Fruit fly (Drosophila melanogaster) whole organism, embryonic: ENCODE data around the gene CG7386.

Experiments used
- Aef1 ChIP-seq: fragments of 200-800 bp; sonication (Bioruptor generic); IDR thresholded peaks from 3 replicates; pipeline ENCODE4 v1.3.6; 2022; ENCODE audit warnings: missing biosample characterization, missing genetic modification characterization
- Atf3 ChIP-seq: fragments of 200-800 bp; sonication (Bioruptor generic); optimal IDR thresholded peaks from 3 replicates; lab custom pipeline; 2016; ENCODE audit warnings: missing biosample characterization, missing genetic modification characterization
- Bdp1 ChIP-seq: fragments of 200-800 bp; sonication (Bioruptor generic); optimal IDR thresholded peaks from 3 replicates; lab custom pipeline; 2016; ENCODE audit warnings: missing biosample characterization, missing genetic modification characterization
- CG10431 ChIP-seq: fragments of 200-800 bp; sonication (Bioruptor generic); optimal IDR thresholded peaks from 3 replicates; lab custom pipeline; 2018; ENCODE audit warnings: missing biosample characterization, mild to moderate bottlenecking, missing genetic modification characterization
- CG10543 ChIP-seq: fragments of 200-800 bp; sonication (Bioruptor generic); optimal IDR thresholded peaks from 3 replicates; lab custom pipeline; 2017; ENCODE audit warnings: missing biosample characterization, mild to moderate bottlenecking, missing genetic modification characterization, moderate library complexity
- CG11696 ChIP-seq: fragments of 200-800 bp; sonication (Bioruptor generic); IDR thresholded peaks from 2 replicates; pipeline ENCODE4 v1.3.6; 2022; ENCODE audit warnings: missing biosample characterization, missing genetic modification characterization
- CG11723 ChIP-seq: fragments of 200-800 bp; sonication (Bioruptor generic); optimal IDR thresholded peaks from 2 replicates; lab custom pipeline; 2017; ENCODE audit warnings: missing biosample characterization, mild to moderate bottlenecking, missing genetic modification characterization
- CG12391 ChIP-seq: fragments of 200-800 bp; sonication (Bioruptor generic); optimal IDR thresholded peaks from 3 replicates; lab custom pipeline; 2018; ENCODE audit warnings: missing biosample characterization, mild to moderate bottlenecking, missing genetic modification characterization, moderate library complexity
- CG15601 ChIP-seq: fragments of 200-800 bp; sonication (Bioruptor generic); optimal IDR thresholded peaks from 3 replicates; lab custom pipeline; 2019; ENCODE audit warnings: missing biosample characterization, mild to moderate bottlenecking, missing genetic modification characterization, moderate library complexity
- CG16813 ChIP-seq: fragments of 200-800 bp; sonication (Bioruptor generic); IDR thresholded peaks from 3 replicates; pipeline ENCODE4 v1.3.6; 2022; ENCODE audit warnings: missing biosample characterization, missing genetic modification characterization; ENCODE audit not compliant: partially characterized antibody
- CG17361 ChIP-seq: fragments of 200-800 bp; sonication (Bioruptor generic); IDR thresholded peaks from 3 replicates; pipeline ENCODE4 v1.3.6; 2022; ENCODE audit warnings: missing biosample characterization, missing genetic modification characterization
- CG17568 ChIP-seq: fragments of 200-800 bp; sonication (Bioruptor generic); optimal IDR thresholded peaks from 2 replicates; lab custom pipeline; 2018; ENCODE audit warnings: missing biosample characterization, mild to moderate bottlenecking, missing genetic modification characterization, moderate library complexity
- CG17612 ChIP-seq: fragments of 200-800 bp; sonication (Bioruptor generic); IDR thresholded peaks from 2 replicates; pipeline ENCODE4 v1.3.6; 2022; ENCODE audit warnings: missing biosample characterization, missing genetic modification characterization
- CG30403 ChIP-seq: fragments of 200-800 bp; sonication (Bioruptor generic); optimal IDR thresholded peaks from 3 replicates; lab custom pipeline; 2016; ENCODE audit warnings: missing biosample characterization, missing genetic modification characterization
- CG4360 ChIP-seq: fragments of 200-800 bp; sonication (Bioruptor generic); IDR thresholded peaks from 2 replicates; pipeline ENCODE4 v1.3.6; 2022; ENCODE audit warnings: missing biosample characterization, missing genetic modification characterization
- CG4424 ChIP-seq: fragments of 200-800 bp; sonication (Bioruptor generic); optimal IDR thresholded peaks from 3 replicates; lab custom pipeline; 2016; ENCODE audit warnings: missing biosample characterization, missing genetic modification characterization
- CG5245 ChIP-seq: fragments of 200-800 bp; sonication (Bioruptor generic); optimal IDR thresholded peaks from 3 replicates; lab custom pipeline; 2016; ENCODE audit warnings: missing biosample characterization, missing genetic modification characterization
- CG6654 ChIP-seq: fragments of 200-800 bp; sonication (Bioruptor generic); optimal IDR thresholded peaks from 2 replicates; lab custom pipeline; 2017; ENCODE audit warnings: missing biosample characterization, mild to moderate bottlenecking, missing genetic modification characterization
- CG6791 ChIP-seq: fragments of 200-800 bp; sonication (Bioruptor generic); IDR thresholded peaks from 3 replicates; pipeline ENCODE4 v1.3.6; 2022; ENCODE audit warnings: missing biosample characterization, missing genetic modification characterization; ENCODE audit not compliant: partially characterized antibody
- Deaf1 ChIP-seq: fragments of 200-800 bp; optimal IDR thresholded peaks from 3 replicates; lab custom pipeline; 2019; ENCODE audit warnings: missing biosample characterization, mild to moderate bottlenecking, missing genetic modification characterization, moderate library complexity
- E2f1 ChIP-seq: fragments of 200-800 bp; sonication (Bioruptor generic); IDR thresholded peaks from 2 replicates; pipeline ENCODE4 v1.3.6; 2022; ENCODE audit warnings: missing biosample characterization, missing genetic modification characterization
- Gug ChIP-seq: fragments of 200-800 bp; sonication (Bioruptor generic); IDR thresholded peaks from 4 replicates; pipeline ENCODE4 v1.3.6; 2022; ENCODE audit warnings: missing biosample characterization, missing genetic modification characterization
- Hsf ChIP-seq: fragments of 200-800 bp; sonication (Bioruptor generic); optimal IDR thresholded peaks from 3 replicates; lab custom pipeline; 2016; ENCODE audit warnings: missing biosample characterization, missing genetic modification characterization
- Jarid2 ChIP-seq: fragments of 200-800 bp; sonication (Bioruptor generic); optimal IDR thresholded peaks from 3 replicates; lab custom pipeline; 2017; ENCODE audit warnings: mild to moderate bottlenecking, missing biosample characterization, missing genetic modification reagents, missing genetic modification characterization
- Med ChIP-seq: fragments of 200-800 bp; sonication (Bioruptor generic); peaks from one replicate; lab custom pipeline; 2016; ENCODE audit warnings: missing biosample characterization, missing genetic modification characterization, mild to moderate bottlenecking, inconsistent platforms, moderate library complexity
- NK7.1 ChIP-seq: fragments of 200-800 bp; sonication (Bioruptor generic); optimal IDR thresholded peaks from 3 replicates; lab custom pipeline; 2016; ENCODE audit warnings: missing biosample characterization, missing genetic modification characterization
- Scr ChIP-seq: fragments of 200-800 bp; sonication (Bioruptor generic); IDR thresholded peaks from 2 replicates; pipeline ENCODE4 v1.3.6; 2022; ENCODE audit warnings: missing biosample characterization, missing genetic modification characterization; ENCODE audit not compliant: partially characterized antibody
- Sox102F ChIP-seq: fragments of 200-800 bp; sonication (Bioruptor generic); optimal IDR thresholded peaks from 2 replicates; lab custom pipeline; 2018; ENCODE audit warnings: missing biosample characterization, mild to moderate bottlenecking, missing genetic modification characterization, moderate library complexity
- Ssrp ChIP-seq: fragments of 200-800 bp; sonication (Bioruptor generic); optimal IDR thresholded peaks from 2 replicates; lab custom pipeline; 2018; ENCODE audit warnings: missing biosample characterization, mild to moderate bottlenecking, missing genetic modification characterization, moderate library complexity
- Xbp1 ChIP-seq: fragments of 200-800 bp; sonication (Bioruptor generic); optimal IDR thresholded peaks from 3 replicates; lab custom pipeline; 2016; ENCODE audit warnings: missing biosample characterization, mild to moderate bottlenecking, missing genetic modification characterization
- Xrp1 ChIP-seq: fragments of 200-800 bp; sonication (Bioruptor generic); IDR thresholded peaks from 2 replicates; pipeline ENCODE4 v1.3.6; 2022; ENCODE audit warnings: missing biosample characterization, missing genetic modification characterization
- ab ChIP-seq: fragments of 200-800 bp; sonication (Bioruptor generic); optimal IDR thresholded peaks from 2 replicates; lab custom pipeline; 2016; ENCODE audit warnings: missing biosample characterization, missing genetic modification characterization
- dan ChIP-seq: fragments of 200-800 bp; sonication (Bioruptor generic); IDR thresholded peaks from 2 replicates; pipeline ENCODE4 v1.3.6; 2022; ENCODE audit warnings: missing biosample characterization, missing genetic modification characterization
- dmrt11E ChIP-seq: fragments of 200-800 bp; sonication (Bioruptor generic); optimal IDR thresholded peaks from 3 replicates; lab custom pipeline; 2018; ENCODE audit warnings: missing biosample characterization, mild to moderate bottlenecking, missing genetic modification characterization, moderate library complexity
- fd96Cb ChIP-seq: fragments of 200-800 bp; sonication (Bioruptor generic); optimal IDR thresholded peaks from 2 replicates; lab custom pipeline; 2018; ENCODE audit warnings: missing biosample characterization, mild to moderate bottlenecking, missing genetic modification characterization, moderate library complexity
- gsb-n ChIP-seq: fragments of 200-800 bp; sonication (Bioruptor generic); optimal IDR thresholded peaks from 3 replicates; lab custom pipeline; 2018; ENCODE audit warnings: missing biosample characterization, mild to moderate bottlenecking, missing genetic modification characterization
- hkb ChIP-seq, 2 experiments: fragments of 200-800 bp in 1 of 2; fragments of >200 bp in 1 of 2; sonication (Bioruptor generic) in 1 of 2; IDR thresholded peaks in 1 of 2; optimal IDR thresholded peaks in 1 of 2; 2 replicates each; pipeline versions ENCODE4 v1.3.6 to Lab custom; 2017 to 2022; ENCODE audit warnings: missing biosample characterization in 1 of 2, missing genetic modification characterization in 1 of 2
- insv ChIP-seq, 2 experiments: fragments of 200-800 bp; sonication (Bioruptor generic); optimal IDR thresholded peaks; 3 replicates each; lab custom pipeline; 2016 to 2018; ENCODE audit warnings: missing biosample characterization in 2 of 2, missing genetic modification characterization in 2 of 2
- jumu ChIP-seq: fragments of 200-800 bp; sonication (Bioruptor generic); optimal IDR thresholded peaks from 3 replicates; lab custom pipeline; 2016; ENCODE audit warnings: missing biosample characterization, missing genetic modification characterization
- ken ChIP-seq: fragments of 200-800 bp; sonication (Bioruptor generic); IDR thresholded peaks from 3 replicates; pipeline ENCODE4 v1.3.6; 2022; ENCODE audit warnings: missing biosample characterization, missing genetic modification characterization
- lov ChIP-seq, 2 experiments: fragments of 200-800 bp in 1 of 2; fragments of >200 bp in 1 of 2; sonication (Bioruptor generic) in 1 of 2; IDR thresholded peaks in 1 of 2; optimal IDR thresholded peaks in 1 of 2; 2 replicates in 1 of 2; 3 replicates in 1 of 2; pipeline versions ENCODE4 v1.3.6 to Lab custom; 2017 to 2022; ENCODE audit warnings: missing biosample characterization in 1 of 2, missing genetic modification characterization in 1 of 2
- nerfin-1 ChIP-seq: fragments of 200-800 bp; sonication (Bioruptor generic); optimal IDR thresholded peaks from 3 replicates; lab custom pipeline; 2019; ENCODE audit warnings: missing biosample characterization, mild to moderate bottlenecking, missing genetic modification characterization, moderate library complexity
- nmo ChIP-seq: fragments of 200-800 bp; sonication (Bioruptor generic); optimal IDR thresholded peaks from 2 replicates; lab custom pipeline; 2018; ENCODE audit warnings: missing biosample characterization, mild to moderate bottlenecking, missing genetic modification characterization, moderate library complexity
- oc ChIP-seq: fragments of 200-800 bp; sonication (Bioruptor generic); optimal IDR thresholded peaks from 2 replicates; lab custom pipeline; 2018; ENCODE audit warnings: missing biosample characterization, mild to moderate bottlenecking, missing genetic modification characterization, moderate library complexity
- prd ChIP-seq, 3 experiments: fragments of >200 bp in 2 of 3; fragments of 200-800 bp in 1 of 3; sonication (Bioruptor generic) in 1 of 3; optimal IDR thresholded peaks in 2 of 3; IDR thresholded peaks in 1 of 3; 2 replicates in 2 of 3; 3 replicates in 1 of 3; pipeline versions ENCODE4 v1.3.6 to Lab custom; 2017 to 2022; ENCODE audit warnings: missing biosample characterization in 1 of 3, missing genetic modification characterization in 1 of 3
- pros ChIP-seq: fragments of 200-800 bp; sonication (Bioruptor generic); optimal IDR thresholded peaks from 3 replicates; lab custom pipeline; 2019; ENCODE audit warnings: missing biosample characterization, mild to moderate bottlenecking, missing genetic modification characterization, moderate library complexity
- pzg ChIP-seq: fragments of 200-800 bp; sonication (Bioruptor generic); optimal IDR thresholded peaks from 3 replicates; lab custom pipeline; 2018; ENCODE audit warnings: missing biosample characterization, mild to moderate bottlenecking, missing genetic modification characterization, moderate library complexity
- ranshi ChIP-seq: fragments of 200-800 bp; sonication (Bioruptor generic); IDR thresholded peaks from 2 replicates; pipeline ENCODE4 v1.3.6; 2022; ENCODE audit warnings: missing biosample characterization, missing genetic modification characterization
- sens ChIP-seq: fragments of 200-800 bp; sonication (Bioruptor generic); peaks from one replicate; lab custom pipeline; 2016; ENCODE audit warnings: missing biosample characterization, missing genetic modification characterization
- sug ChIP-seq: fragments of 200-800 bp; optimal IDR thresholded peaks from 2 replicates; lab custom pipeline; 2019; ENCODE audit warnings: missing biosample characterization, mild to moderate bottlenecking, missing genetic modification characterization, moderate library complexity

CG7386 gene

dm6 chr3L:6161997-6162396 is 27.5 kb upstream of the CG7386 start (continued):
- no peak for TF ChIP-seq CG6791 (GFP tag; lab: Robert Waterston, UW)
- no peak for TF ChIP-seq insv (GFP tag; optimal IDR thresholded peaks at IDR 0.05; lab: Kevin White, UChicago)
- no peak for TF ChIP-seq prd (optimal IDR thresholded peaks at IDR 0.05; lab: Kevin White, UChicago)
- 0 out of 3 replicates have a peak, but pooled peaks have one; percentile 11 for TF ChIP-seq prd (GFP tag; IDR thresholded peaks at IDR 0.05; lab: Robert Waterston, UW)
- TF ChIP-seq Aef1 (GFP tag; lab: Robert Waterston, UW) = no peak
- no peak for TF ChIP-seq lov (optimal IDR thresholded peaks at IDR 0.05; lab: Kevin White, UChicago)
- no peak for TF ChIP-seq lov (GFP tag; IDR thresholded peaks at IDR 0.05; lab: Robert Waterston, UW)
- no peak for TF ChIP-seq ranshi (GFP tag; lab: Robert Waterston, UW)
- TF ChIP-seq CG16813 (GFP tag; lab: Robert Waterston, UW) = no peak
- no peak for TF ChIP-seq Jarid2
- TF ChIP-seq Sox102F (GFP tag; lab: Kevin White, UChicago) = no peak
- TF ChIP-seq CG5245 (GFP tag; lab: Kevin White, UChicago) = no peak
- TF ChIP-seq fd96Cb (tag; lab: Kevin White, UChicago) = no peak
- peak; percentile 58 for TF ChIP-seq gsb-n (tag; lab: Kevin White, UChicago)
- no peak; the same call in 2 of the 3 replicates for TF ChIP-seq CG17361 (GFP tag; lab: Robert Waterston, UW)
- TF ChIP-seq sug (tag; lab: Kevin White, UChicago) = no peak
- no peak for TF ChIP-seq dan (GFP tag; lab: Robert Waterston, UW)
- no peak for TF ChIP-seq CG17568 (GFP tag; lab: Kevin White, UChicago)
- no peak for TF ChIP-seq CG30403 (GFP tag; lab: Kevin White, UChicago)
- no peak for TF ChIP-seq Bdp1 (GFP tag; lab: Kevin White, UChicago)
- TF ChIP-seq Med (GFP tag; lab: Kevin White, UChicago) = no peak
- TF ChIP-seq Deaf1 = no peak
- no peak for TF ChIP-seq jumu (GFP tag; lab: Kevin White, UChicago)
- TF ChIP-seq Ssrp (tag; lab: Kevin White, UChicago) = peak; percentile 34
- no peak for TF ChIP-seq Atf3 (GFP tag; lab: Kevin White, UChicago)
- TF ChIP-seq nmo (GFP tag; lab: Kevin White, UChicago) = peak; percentile 46
- no peak for TF ChIP-seq Hsf (GFP tag; lab: Kevin White, UChicago)
- peak; percentile 63 for TF ChIP-seq dmrt11E
- TF ChIP-seq Gug = no peak
- TF ChIP-seq Xbp1 (GFP tag; lab: Kevin White, UChicago) = no peak
- TF ChIP-seq CG6654 (GFP tag; lab: Kevin White, UChicago) = no peak
- no peak for TF ChIP-seq CG10543 (GFP tag; lab: Kevin White, UChicago)
- no peak for TF ChIP-seq NK7.1
- no peak for TF ChIP-seq CG10431 (GFP tag; lab: Kevin White, UChicago)
- no peak for TF ChIP-seq hkb (optimal IDR thresholded peaks at IDR 0.05; lab: Kevin White, UChicago)
- TF ChIP-seq hkb (GFP tag; IDR thresholded peaks at IDR 0.05; lab: Robert Waterston, UW) = no peak
- no peak for TF ChIP-seq CG15601 (tag; lab: Kevin White, UChicago)
- no peak for TF ChIP-seq CG11696
- peak; percentile 28 for TF ChIP-seq CG12391
- TF ChIP-seq ab (GFP tag; lab: Kevin White, UChicago) = no peak
- TF ChIP-seq ken (GFP tag; lab: Robert Waterston, UW) = no peak

- peak; percentile 52; the same call in 1 of the 2 replicates for TF ChIP-seq CG4360 (GFP tag; lab: Robert Waterston, UW)
- no peak for TF ChIP-seq CG11723 (GFP tag; lab: Kevin White, UChicago)
- TF ChIP-seq CG17612 (GFP tag; lab: Robert Waterston, UW) = no peak
- TF ChIP-seq Scr = no peak
- TF ChIP-seq E2f1 = no peak
- no peak for TF ChIP-seq CG4424 (GFP tag; lab: Kevin White, UChicago)
- peak; percentile 72 for TF ChIP-seq pros (GFP tag; lab: Kevin White, UChicago)
- TF ChIP-seq Xrp1 (GFP tag; lab: Robert Waterston, UW) = no peak
- TF ChIP-seq pzg (GFP tag; lab: Kevin White, UChicago) = no peak
- TF ChIP-seq sens (GFP tag; lab: Kevin White, UChicago) = no peak
- TF ChIP-seq oc (tag; lab: Kevin White, UChicago) = peak; percentile 77
- TF ChIP-seq nerfin-1 (tag; lab: Kevin White, UChicago) = peak; percentile 95
These were observed 26.9 kb upstream of the CG7386 start, which contains the start of gene Prdm13 for dm6 chr3L:6162483-6163128. Gene Prdm13, plus strand, starts transcription at chr3L:6163127.
